Fruit fly (Drosophila melanogaster) whole organism, embryonic: ENCODE data around the gene Crz.

ENCODE experiments used
- ATbp ChIP-seq: fragments of 200-800 bp; sonication (Bioruptor generic); optimal IDR thresholded peaks from 2 replicates; lab custom pipeline; 2017; ENCODE audit warnings: missing biosample characterization, mild to moderate bottlenecking, missing genetic modification characterization, missing genetic modification reagents
- Aef1 ChIP-seq: fragments of 200-800 bp; sonication (Bioruptor generic); IDR thresholded peaks from 3 replicates; pipeline ENCODE4 v1.3.6; 2022; ENCODE audit warnings: missing biosample characterization, missing genetic modification characterization
- B-H1 ChIP-seq: fragments of 200-800 bp; sonication (Bioruptor generic); IDR thresholded peaks from 3 replicates; pipeline ENCODE4 v1.3.6; 2022; ENCODE audit warnings: missing biosample characterization, missing genetic modification characterization
- CG10979 ChIP-seq: fragments of 200-800 bp; sonication (Bioruptor generic); optimal IDR thresholded peaks from 2 replicates; lab custom pipeline; 2018; ENCODE audit warnings: missing biosample characterization, mild to moderate bottlenecking, missing genetic modification characterization, moderate library complexity
- CG11093 ChIP-seq: fragments of 200-800 bp; sonication (Bioruptor generic); IDR thresholded peaks from 3 replicates; pipeline ENCODE4 v1.3.6; 2022; ENCODE audit warnings: missing biosample characterization, missing genetic modification characterization
- CG11398 ChIP-seq: fragments of 200-800 bp; sonication (Bioruptor generic); optimal IDR thresholded peaks from 2 replicates; lab custom pipeline; 2016; ENCODE audit warnings: missing biosample characterization, missing genetic modification characterization
- CG11695 ChIP-seq: fragments of 200-800 bp; sonication (Bioruptor generic); IDR thresholded peaks from 3 replicates; pipeline ENCODE4 v1.3.6; 2022; ENCODE audit warnings: missing biosample characterization, missing genetic modification characterization
- CG12299 ChIP-seq: fragments of 200-800 bp; sonication (Bioruptor generic); optimal IDR thresholded peaks from 2 replicates; lab custom pipeline; 2018; ENCODE audit warnings: missing biosample characterization, mild to moderate bottlenecking, missing genetic modification characterization
- CG14050 ChIP-seq: fragments of 200-800 bp; sonication (Bioruptor generic); IDR thresholded peaks from 3 replicates; pipeline ENCODE4 v1.3.6; 2022; ENCODE audit warnings: missing biosample characterization, missing genetic modification characterization
- CG14710 ChIP-seq: fragments of 200-800 bp; sonication (Bioruptor generic); optimal IDR thresholded peaks from 3 replicates; lab custom pipeline; 2019; ENCODE audit warnings: missing biosample characterization, mild to moderate bottlenecking, missing genetic modification characterization, moderate library complexity
- CG17328 ChIP-seq: fragments of 200-800 bp; sonication (Bioruptor generic); IDR thresholded peaks from 2 replicates; pipeline ENCODE4 v1.3.6; 2022; ENCODE audit warnings: missing biosample characterization, missing genetic modification characterization
- CG17912 ChIP-seq: fragments of 200-800 bp; sonication (Bioruptor generic); optimal IDR thresholded peaks from 2 replicates; lab custom pipeline; 2018; ENCODE audit warnings: missing biosample characterization, mild to moderate bottlenecking, missing genetic modification characterization
- CG33213 ChIP-seq: fragments of 200-800 bp; sonication (Bioruptor generic); optimal IDR thresholded peaks from 3 replicates; lab custom pipeline; 2016; ENCODE audit warnings: missing biosample characterization, missing genetic modification characterization
- CG34422 ChIP-seq: fragments of 200-800 bp; sonication (Bioruptor generic); IDR thresholded peaks from 3 replicates; pipeline ENCODE4 v1.3.6; 2022; ENCODE audit warnings: missing biosample characterization, missing genetic modification characterization
- CG4854 ChIP-seq: fragments of 200-800 bp; sonication (Bioruptor generic); optimal IDR thresholded peaks from 2 replicates; lab custom pipeline; 2016; ENCODE audit warnings: missing biosample characterization, missing genetic modification characterization, inconsistent platforms
- CG5245 ChIP-seq: fragments of 200-800 bp; sonication (Bioruptor generic); optimal IDR thresholded peaks from 3 replicates; lab custom pipeline; 2016; ENCODE audit warnings: missing biosample characterization, missing genetic modification characterization
- CG6175 ChIP-seq: fragments of 200-800 bp; sonication (Bioruptor generic); IDR thresholded peaks from 3 replicates; pipeline ENCODE4 v1.3.6; 2022; ENCODE audit warnings: missing biosample characterization, missing genetic modification characterization
- CG7987 ChIP-seq: fragments of 200-800 bp; sonication (Bioruptor generic); optimal IDR thresholded peaks from 2 replicates; lab custom pipeline; 2018; ENCODE audit warnings: missing biosample characterization, mild to moderate bottlenecking, missing genetic modification characterization, moderate library complexity
- CG9437 ChIP-seq: fragments of 200-800 bp; sonication (Bioruptor generic); optimal IDR thresholded peaks from 2 replicates; lab custom pipeline; 2018; ENCODE audit warnings: missing biosample characterization, mild to moderate bottlenecking, missing genetic modification characterization
- CG9609 ChIP-seq: fragments of 200-800 bp; sonication (Bioruptor generic); optimal IDR thresholded peaks from 3 replicates; lab custom pipeline; 2016; ENCODE audit warnings: missing biosample characterization, missing genetic modification characterization
- CG9797 ChIP-seq: fragments of 200-800 bp; sonication (Bioruptor generic); optimal IDR thresholded peaks from 3 replicates; lab custom pipeline; 2018; ENCODE audit warnings: missing biosample characterization, mild to moderate bottlenecking, missing genetic modification characterization
- CkIIα-i1 ChIP-seq: fragments of 200-800 bp; sonication (Bioruptor generic); IDR thresholded peaks from 2 replicates; pipeline ENCODE4 v1.3.6; 2022; ENCODE audit warnings: missing biosample characterization, missing genetic modification characterization
- Dip3 ChIP-seq: fragments of 200-800 bp; sonication (Bioruptor generic); optimal IDR thresholded peaks from 3 replicates; lab custom pipeline; 2016; ENCODE audit warnings: missing biosample characterization, missing genetic modification characterization
- Fer1 ChIP-seq: fragments of 200-800 bp; sonication (Bioruptor generic); optimal IDR thresholded peaks from 2 replicates; lab custom pipeline; 2017; ENCODE audit warnings: missing biosample characterization, mild to moderate bottlenecking, missing genetic modification characterization
- Hr39 ChIP-seq: fragments of >200 bp; optimal IDR thresholded peaks from 2 replicates; lab custom pipeline; 2017
- Hr51 ChIP-seq, 2 experiments: fragments of 200-800 bp; sonication (Bioruptor generic); optimal IDR thresholded peaks; 2 replicates in 1 of 2; 3 replicates in 1 of 2; lab custom pipeline; 2016 to 2018; ENCODE audit warnings: missing biosample characterization in 2 of 2, missing genetic modification characterization in 2 of 2, mild to moderate bottlenecking in 1 of 2, moderate library complexity in 1 of 2
- Oaz ChIP-seq: fragments of 200-800 bp; sonication (Bioruptor generic); IDR thresholded peaks from 2 replicates; pipeline ENCODE4 v1.3.6; 2022; ENCODE audit warnings: missing biosample characterization, missing genetic modification characterization
- Pdp1 ChIP-seq, 2 experiments: fragments of 200-800 bp; sonication (Bioruptor generic); optimal IDR thresholded peaks; 3 replicates each; lab custom pipeline; 2016; ENCODE audit warnings: missing biosample characterization in 2 of 2, missing genetic modification characterization in 2 of 2, mild to moderate bottlenecking in 1 of 2, moderate library complexity in 1 of 2
- Poxn ChIP-seq: fragments of 200-800 bp; sonication (Bioruptor generic); IDR thresholded peaks from 2 replicates; pipeline ENCODE4 v1.3.6; 2022; ENCODE audit warnings: missing biosample characterization, missing genetic modification characterization
- Ptx1 ChIP-seq: fragments of 200-800 bp; sonication (Bioruptor generic); IDR thresholded peaks from 2 replicates; pipeline ENCODE4 v1.3.6; 2022; ENCODE audit warnings: missing biosample characterization, missing genetic modification characterization
- Scr ChIP-seq: fragments of 200-800 bp; sonication (Bioruptor generic); IDR thresholded peaks from 2 replicates; pipeline ENCODE4 v1.3.6; 2022; ENCODE audit warnings: missing biosample characterization, missing genetic modification characterization; ENCODE audit not compliant: partially characterized antibody
- Sry-β ChIP-seq: fragments of 200-800 bp; sonication (Bioruptor generic); optimal IDR thresholded peaks from 2 replicates; lab custom pipeline; 2018; ENCODE audit warnings: missing biosample characterization, mild to moderate bottlenecking, missing genetic modification characterization, moderate library complexity
- Taf1 ChIP-seq: fragments of 200-800 bp; sonication (Bioruptor generic); IDR thresholded peaks from 2 replicates; pipeline ENCODE4 v1.3.6; 2022; ENCODE audit warnings: missing biosample characterization, missing genetic modification characterization
- Trl ChIP-seq, 3 experiments: fragments of >200 bp in 2 of 3; fragments of 200-800 bp in 1 of 3; sonication (Bioruptor generic) in 1 of 3; optimal IDR thresholded peaks; 2 replicates in 1 of 3; 3 replicates in 2 of 3; lab custom pipeline; 2016 to 2017; ENCODE audit warnings: missing biosample characterization in 1 of 3, missing genetic modification characterization in 1 of 3
- al ChIP-seq: fragments of 200-800 bp; sonication (Bioruptor generic); IDR thresholded peaks from 2 replicates; pipeline ENCODE4 v1.3.6; 2022; ENCODE audit warnings: missing biosample characterization, missing genetic modification characterization
- ap ChIP-seq: fragments of 200-800 bp; sonication (Bioruptor generic); IDR thresholded peaks from 2 replicates; pipeline ENCODE4 v1.3.6; 2022; ENCODE audit warnings: missing biosample characterization, missing genetic modification characterization
- ara ChIP-seq: fragments of 200-800 bp; sonication (Bioruptor generic); IDR thresholded peaks from 2 replicates; pipeline ENCODE4 v1.3.6; 2022; ENCODE audit warnings: missing biosample characterization, missing genetic modification characterization
- ato ChIP-seq: fragments of 200-800 bp; sonication (Bioruptor generic); IDR thresholded peaks from 2 replicates; pipeline ENCODE4 v1.3.6; 2022; ENCODE audit warnings: missing biosample characterization, missing genetic modification characterization; ENCODE audit not compliant: partially characterized antibody
- az2 ChIP-seq: fragments of 200-800 bp; sonication (Bioruptor generic); optimal IDR thresholded peaks from 3 replicates; lab custom pipeline; 2016; ENCODE audit warnings: missing biosample characterization, missing genetic modification characterization
- cato ChIP-seq: fragments of 200-800 bp; sonication (Bioruptor generic); optimal IDR thresholded peaks from 2 replicates; lab custom pipeline; 2016; ENCODE audit warnings: missing biosample characterization, missing genetic modification characterization, borderline replicate concordance
- da ChIP-seq: fragments of 200-800 bp; sonication (Bioruptor generic); optimal IDR thresholded peaks from 2 replicates; lab custom pipeline; 2016; ENCODE audit warnings: missing biosample characterization, missing genetic modification characterization
- dmrt11E ChIP-seq: fragments of 200-800 bp; sonication (Bioruptor generic); optimal IDR thresholded peaks from 3 replicates; lab custom pipeline; 2018; ENCODE audit warnings: missing biosample characterization, mild to moderate bottlenecking, missing genetic modification characterization, moderate library complexity
- fd96Cb ChIP-seq: fragments of 200-800 bp; sonication (Bioruptor generic); optimal IDR thresholded peaks from 2 replicates; lab custom pipeline; 2018; ENCODE audit warnings: missing biosample characterization, mild to moderate bottlenecking, missing genetic modification characterization, moderate library complexity
- gfzf ChIP-seq: fragments of 200-800 bp; sonication (Bioruptor generic); optimal IDR thresholded peaks from 2 replicates; lab custom pipeline; 2016; ENCODE audit warnings: missing biosample characterization, mild to moderate bottlenecking, missing genetic modification characterization, moderate library complexity
- gsb ChIP-seq: fragments of 200-800 bp; sonication (Bioruptor generic); IDR thresholded peaks from 2 replicates; pipeline ENCODE4 v1.3.6; 2022; ENCODE audit warnings: missing biosample characterization, missing genetic modification characterization
- gsb-n ChIP-seq: fragments of 200-800 bp; sonication (Bioruptor generic); optimal IDR thresholded peaks from 3 replicates; lab custom pipeline; 2018; ENCODE audit warnings: missing biosample characterization, mild to moderate bottlenecking, missing genetic modification characterization
- h ChIP-seq: fragments of >200 bp; optimal IDR thresholded peaks from 2 replicates; lab custom pipeline; 2017
- ranshi ChIP-seq: fragments of 200-800 bp; sonication (Bioruptor generic); IDR thresholded peaks from 2 replicates; pipeline ENCODE4 v1.3.6; 2022; ENCODE audit warnings: missing biosample characterization, missing genetic modification characterization
- trem ChIP-seq: fragments of 200-800 bp; optimal IDR thresholded peaks from 3 replicates; lab custom pipeline; 2019; ENCODE audit warnings: missing biosample characterization, mild to moderate bottlenecking, missing genetic modification characterization, moderate library complexity
- vvl ChIP-seq: fragments of 200-800 bp; sonication (Bioruptor generic); IDR thresholded peaks from 2 replicates; pipeline ENCODE4 v1.3.6; 2022; ENCODE audit warnings: missing biosample characterization, missing genetic modification characterization

Gene Crz

dm6 chr3R:14285059-14285953 lies 29.3 kb upstream of the Crz start (continued):
- TF ChIP-seq CG9437 (peak; percentile 16), fd96Cb (tag; lab: Kevin White, UChicago) (peak; percentile 10), ATbp (GFP tag; lab: Kevin White, UChicago) (no peak), CG33213 (GFP tag; lab: Kevin White, UChicago) (peak; percentile 5), Fer1 (GFP tag; lab: Kevin White, UChicago) (peak; percentile 8), Oaz (GFP tag; lab: Robert Waterston, UW) (no peak), ap (GFP tag; lab: Robert Waterston, UW) (no peak), CG7987 (peak; percentile 14), gsb (GFP tag; lab: Robert Waterston, UW) (no peak), h (no peak), Pdp1 (GFP tag; optimal IDR thresholded peaks at IDR 0.05; lab: Kevin White, UChicago) (peak; percentile 26 to 99), gsb-n (tag; lab: Kevin White, UChicago) (peak; percentile 19), CG12299 (tag; lab: Kevin White, UChicago) (no peak), vvl (GFP tag; lab: Robert Waterston, UW) (no peak), cato (GFP tag; lab: Kevin White, UChicago) (no peak), CG14710 (tag; lab: Kevin White, UChicago) (no peak), CG4854 (GFP tag; lab: Kevin White, UChicago) (no peak), Trl (optimal IDR thresholded peaks at IDR 0.05; lab: Kevin White, UChicago) (peak; percentile 71 to 92), Trl (GFP tag; optimal IDR thresholded peaks at IDR 0.05; lab: Kevin White, UChicago) (no peak), Aef1 (GFP tag; lab: Robert Waterston, UW) (no peak), Hr51 (GFP tag; optimal IDR thresholded peaks at IDR 0.05; lab: Kevin White, UChicago) (peak in 1 of 2 experiments; percentile 11), Scr (GFP tag; lab: Robert Waterston, UW) (no peak), az2 (peak; percentile 12), CG17912 (GFP tag; lab: Kevin White, UChicago) (no peak), Poxn (no peak), CG10979 (no peak), dmrt11E (tag; lab: Kevin White, UChicago) (no peak), Hr39 (lab: Kevin White, UChicago) (no peak), gfzf (GFP tag; lab: Kevin White, UChicago) (no peak), Ptx1 (GFP tag; lab: Robert Waterston, UW) (no peak), CG6175 (GFP tag; lab: Robert Waterston, UW) (no peak), CG14050 (GFP tag; lab: Robert Waterston, UW) (no peak), CG9797 (GFP tag; lab: Kevin White, UChicago) (no peak), B-H1 (no peak), da (GFP tag; lab: Kevin White, UChicago) (no peak), CG11695 (no peak), ara (GFP tag; lab: Robert Waterston, UW) (no peak), CG11398 (GFP tag; lab: Kevin White, UChicago) (no peak), CG5245 (no peak), Taf1 (GFP tag; lab: Robert Waterston, UW) (no peak), CkIIα-i1 (GFP tag; lab: Robert Waterston, UW) (no peak), Sry-β (no peak), Dip3 (GFP tag; lab: Kevin White, UChicago) (no peak), trem (tag; lab: Kevin White, UChicago) (no peak), CG9609 (no peak), al (GFP tag; lab: Robert Waterston, UW) (no peak), CG11093 (GFP tag; lab: Robert Waterston, UW) (no peak), ranshi (GFP tag; lab: Robert Waterston, UW) (no peak), CG17328 (GFP tag; lab: Robert Waterston, UW) (no peak), CG34422 (GFP tag; lab: Robert Waterston, UW) (no peak), ato (GFP tag; lab: Robert Waterston, UW) (no peak)
